Fruit fly (Drosophila melanogaster): ENCODE data around the gene CG7376.

Gene CG7376

dm6 chr3L:6184884-6185438 is 10.9 kb downstream of the CG7376 start, which contains the start of the genes D19B and CG43293 (continued):
- TF ChIP-seq CG16863 (GFP tag; optimal IDR thresholded peaks at IDR 0.05) (peak; percentile 80), gt (GFP tag; IDR thresholded peaks at IDR 0.05) (no peak), CG7357 (GFP tag; IDR thresholded peaks at IDR 0.05) (peak; percentile 54; the same call in 1 of the 3 replicates), ATbp (GFP tag; optimal IDR thresholded peaks at IDR 0.05) (peak; percentile 76), jumu (GFP tag; optimal IDR thresholded peaks at IDR 0.05) (peak; percentile 89), CrebB (tag; optimal IDR thresholded peaks at IDR 0.05) (peak; percentile 81), CG15011 (GFP tag; optimal IDR thresholded peaks at IDR 0.05) (no peak), corto (GFP tag; optimal IDR thresholded peaks at IDR 0.05) (no peak), Dip3 (GFP tag; optimal IDR thresholded peaks at IDR 0.05) (peak; percentile 83), sd (tag; optimal IDR thresholded peaks at IDR 0.05) (peak; percentile 75), fd102C (GFP tag; optimal IDR thresholded peaks at IDR 0.05) (peak; percentile 12), trh (GFP tag; optimal IDR thresholded peaks at IDR 0.05) (peak; percentile 83), CG7987 (GFP tag; optimal IDR thresholded peaks at IDR 0.05) (peak; percentile 91), Jarid2 (GFP tag; optimal IDR thresholded peaks at IDR 0.05) (peak; percentile 70), CG6254 (GFP tag; optimal IDR thresholded peaks at IDR 0.05) (peak; percentile 77), otp (GFP tag; IDR thresholded peaks at IDR 0.05) (peak; percentile 90), nom (GFP tag; optimal IDR thresholded peaks at IDR 0.05) (peak; percentile 80), NC2β (GFP tag; optimal IDR thresholded peaks at IDR 0.05) (peak; percentile 78), Ravus (GFP tag; IDR thresholded peaks at IDR 0.05) (peak; percentile 61), Mes4 (GFP tag; optimal IDR thresholded peaks at IDR 0.05) (peak; percentile 56), usp (GFP tag; optimal IDR thresholded peaks at IDR 0.05) (no peak), ftz-f1 (GFP tag; optimal IDR thresholded peaks at IDR 0.05) (peak; percentile 79), Atf6 (GFP tag; IDR thresholded peaks at IDR 0.05) (peak; percentile 91), NFAT (GFP tag; IDR thresholded peaks at IDR 0.05) (peak; percentile 96), Lhr (GFP tag; optimal IDR thresholded peaks at IDR 0.05) (peak; percentile 63), cg (GFP tag; optimal IDR thresholded peaks at IDR 0.05) (peak; percentile 97), eve (GFP tag; optimal IDR thresholded peaks at IDR 0.05) (no peak), Nf-YB (GFP tag; optimal IDR thresholded peaks at IDR 0.05) (peak; percentile 69), croc (GFP tag; conservative IDR thresholded peaks at IDR 0.05) (peak; percentile 61; the same call in 2 of the 3 replicates), CG2129 (GFP tag; IDR thresholded peaks at IDR 0.05; ENCODE audit: partially characterized antibody) (0 out of 2 replicates have a peak, but pooled peaks have one; percentile 15), ash1 (GFP tag; optimal IDR thresholded peaks at IDR 0.05) (peak; percentile 78), oc (tag; optimal IDR thresholded peaks at IDR 0.05) (peak; percentile 83), shn (GFP tag; optimal IDR thresholded peaks at IDR 0.05) (peak; percentile 85), CG1832 (GFP tag; optimal IDR thresholded peaks at IDR 0.05) (no peak), tin (GFP tag; optimal IDR thresholded peaks at IDR 0.05) (peak; percentile 92), PHDP (tag; optimal IDR thresholded peaks at IDR 0.05) (peak; percentile 88), pb (GFP tag; optimal IDR thresholded peaks at IDR 0.05) (peak; percentile 80), CG11696 (GFP tag; IDR thresholded peaks at IDR 0.05) (peak; percentile 99), hkb (optimal IDR thresholded peaks at IDR 0.05) (no peak), hkb (GFP tag; IDR thresholded peaks at IDR 0.05) (peak; percentile 91), Kr (GFP tag; optimal IDR thresholded peaks at IDR 0.05) (no peak), CG17912 (GFP tag; optimal IDR thresholded peaks at IDR 0.05) (peak; percentile 47), CG12391 (tag; optimal IDR thresholded peaks at IDR 0.05) (peak; percentile 92), luna (GFP tag; optimal IDR thresholded peaks at IDR 0.05) (peak; percentile 11), bowl (GFP tag; IDR thresholded peaks at IDR 0.05) (peak; percentile 88), Fer2 (tag; optimal IDR thresholded peaks at IDR 0.05) (peak; percentile 71), Dip2 (GFP tag; IDR thresholded peaks at IDR 0.05) (no peak), Hr3 (GFP tag; optimal IDR thresholded peaks at IDR 0.05) (peak; percentile 89), lab (GFP tag; optimal IDR thresholded peaks at IDR 0.05) (peak; percentile 93), exex (tag; optimal IDR thresholded peaks at IDR 0.05) (no peak)
